Worm (Caenorhabditis elegans) whole organism, L4 larva: ENCODE data around the gene csn-5.

ENCODE experiments used
- F10B5.3 ChIP-seq: sonication (generic microtip); optimal IDR thresholded peaks from 2 replicates; lab custom pipeline; 2016; ENCODE audit warnings: mild to moderate bottlenecking, missing genetic modification characterization, missing compliant biosample characterization
- F26F4.8 ChIP-seq: fragments of 200-800 bp; sonication (Bioruptor generic); conservative IDR thresholded peaks from 2 replicates; pipeline ENCODE4 v1.3.6; 2022; ENCODE audit warnings: missing genetic modification characterization, missing compliant biosample characterization
- Y105C5A.15 ChIP-seq: fragments of 200-800 bp; sonication (Bioruptor generic); IDR thresholded peaks from 2 replicates; pipeline ENCODE4 v1.3.6; 2022; ENCODE audit warnings: missing genetic modification characterization, missing compliant biosample characterization
- Y48G9A.11 ChIP-seq: fragments of 200-800 bp; sonication (Bioruptor generic); IDR thresholded peaks from 2 replicates; pipeline ENCODE4 v1.3.6; 2022; ENCODE audit warnings: missing genetic modification reagents, missing genetic modification characterization, missing compliant biosample characterization
- Y5F2A.4 ChIP-seq: fragments of 200-800 bp; sonication (Bioruptor generic); optimal IDR thresholded peaks from 2 replicates; lab custom pipeline; 2018; ENCODE audit warnings: mild to moderate bottlenecking, missing genetic modification characterization, missing compliant biosample characterization
- aha-1 ChIP-seq: fragments of 150-350 bp; peaks from one replicate; lab custom pipeline; 2014; ENCODE audit warnings: missing biosample characterization, missing genetic modification characterization
- ama-1 ChIP-seq: fragments of 150-350 bp; optimal IDR thresholded peaks from 2 replicates; lab custom pipeline; 2014; ENCODE audit warnings: inconsistent platforms, mixed read lengths
- arid-1 ChIP-seq: fragments of 200-800 bp; sonication (Bioruptor generic); conservative IDR thresholded peaks from 2 replicates; pipeline ENCODE4 v1.3.6; 2022; ENCODE audit warnings: missing genetic modification reagents, missing genetic modification characterization, missing compliant biosample characterization
- ceh-20 ChIP-seq: fragments of 200-800 bp; sonication (Bioruptor generic); IDR thresholded peaks from 2 replicates; pipeline ENCODE4 v1.3.6; 2022; ENCODE audit warnings: missing genetic modification reagents, missing genetic modification characterization, missing compliant biosample characterization
- ctbp-1 ChIP-seq: fragments of 200-800 bp; sonication (Bioruptor generic); IDR thresholded peaks from 2 replicates; pipeline ENCODE4 v1.3.6; 2022; ENCODE audit warnings: missing genetic modification reagents, missing genetic modification characterization, missing compliant biosample characterization
- daf-16 ChIP-seq, 3 experiments: sonication (generic microtip); optimal IDR thresholded peaks; 2 replicates each; lab custom pipeline; 2016 to 2017; ENCODE audit warnings: missing genetic modification characterization in 3 of 3, missing genetic modification reagents in 3 of 3, mild to moderate bottlenecking in 2 of 3, missing compliant biosample characterization in 2 of 3, missing biosample characterization in 1 of 3, moderate library complexity in 1 of 3
- daf-8 ChIP-seq: fragments of 200-800 bp; sonication (Bioruptor generic); IDR thresholded peaks from 2 replicates; pipeline ENCODE4 v1.3.6; 2022; ENCODE audit warnings: missing genetic modification characterization, missing compliant biosample characterization
- dmd-6 ChIP-seq: fragments of 200-800 bp; sonication (Bioruptor generic); IDR thresholded peaks from 2 replicates; pipeline ENCODE4 v1.3.6; 2022; ENCODE audit warnings: missing genetic modification reagents, missing genetic modification characterization, missing compliant biosample characterization
- dmd-8 ChIP-seq: fragments of 200-800 bp; sonication (Bioruptor generic); IDR thresholded peaks from 2 replicates; pipeline ENCODE4 v1.3.6; 2022; ENCODE audit warnings: missing genetic modification characterization, missing compliant biosample characterization
- dmd-9 ChIP-seq: fragments of 200-800 bp; sonication (Bioruptor generic); IDR thresholded peaks from 2 replicates; pipeline ENCODE4 v1.3.6; 2022; ENCODE audit warnings: missing genetic modification reagents, missing genetic modification characterization, missing compliant biosample characterization
- dpl-1 ChIP-seq: fragments of 150-350 bp; optimal IDR thresholded peaks from 2 replicates; lab custom pipeline; 2014; ENCODE audit warnings: missing biosample characterization, missing genetic modification reagents, missing genetic modification characterization
- dve-1 ChIP-seq: sonication (generic microtip); optimal IDR thresholded peaks from 2 replicates; lab custom pipeline; 2017; ENCODE audit warnings: antibody characterized with exemption, mild to moderate bottlenecking, missing genetic modification characterization, missing compliant biosample characterization; ENCODE audit not compliant: insufficient read depth
- egl-27 ChIP-seq: sonication (generic microtip); optimal IDR thresholded peaks from 3 replicates; lab custom pipeline; 2017; ENCODE audit warnings: missing biosample characterization, missing genetic modification reagents, missing genetic modification characterization
- fkh-10 ChIP-seq: fragments of 150-350 bp; optimal IDR thresholded peaks from 2 replicates; lab custom pipeline; 2014; ENCODE audit warnings: missing biosample characterization, missing genetic modification reagents, missing genetic modification characterization
- fos-1 ChIP-seq: fragments of 150-350 bp; optimal IDR thresholded peaks from 2 replicates; lab custom pipeline; 2014; ENCODE audit warnings: missing biosample characterization, missing genetic modification characterization
- gei-8 ChIP-seq: fragments of 200-800 bp; sonication (Bioruptor generic); optimal IDR thresholded peaks from 2 replicates; lab custom pipeline; 2018; ENCODE audit warnings: mild to moderate bottlenecking, missing genetic modification characterization, missing compliant biosample characterization
- hlh-11 ChIP-seq: fragments of 200-800 bp; sonication (Bioruptor generic); optimal IDR thresholded peaks from 2 replicates; lab custom pipeline; 2018; ENCODE audit warnings: mild to moderate bottlenecking, missing genetic modification characterization, missing compliant biosample characterization
- hlh-30 ChIP-seq: sonication (generic microtip); optimal IDR thresholded peaks from 2 replicates; lab custom pipeline; 2017; ENCODE audit warnings: antibody characterized with exemption, mild to moderate bottlenecking, missing genetic modification characterization, missing compliant biosample characterization; ENCODE audit not compliant: insufficient read depth
- lim-7 ChIP-seq: fragments of 200-800 bp; sonication (Bioruptor generic); IDR thresholded peaks from 2 replicates; pipeline ENCODE4 v1.3.6; 2022; ENCODE audit warnings: missing genetic modification characterization, missing compliant biosample characterization
- lin-29 ChIP-seq: fragments of 200-800 bp; sonication (Bioruptor generic); IDR thresholded peaks from 2 replicates; pipeline ENCODE4 v1.3.6; 2022; ENCODE audit warnings: missing genetic modification reagents, missing genetic modification characterization, missing compliant biosample characterization
- lsy-2 ChIP-seq, 2 experiments: fragments of 150-350 bp in 1 of 2; sonication (generic microtip) in 1 of 2; optimal IDR thresholded peaks; 2 replicates each; lab custom pipeline; 2014 to 2017; ENCODE audit warnings: missing biosample characterization in 2 of 2, missing genetic modification characterization in 2 of 2
- madf-5 ChIP-seq, 2 experiments: fragments of 200-800 bp; sonication (Bioruptor generic); IDR thresholded peaks; 2 replicates each; pipeline ENCODE4 v1.3.6; 2022; ENCODE audit warnings: missing compliant biosample characterization in 2 of 2, missing genetic modification characterization in 2 of 2
- madf-9 ChIP-seq: fragments of 200-800 bp; sonication (Bioruptor generic); conservative IDR thresholded peaks from 2 replicates; pipeline ENCODE4 v1.3.6; 2022; ENCODE audit warnings: missing genetic modification reagents, missing genetic modification characterization, missing compliant biosample characterization
- nhr-102 ChIP-seq: sonication (generic microtip); optimal IDR thresholded peaks from 2 replicates; lab custom pipeline; 2016; ENCODE audit warnings: mild to moderate bottlenecking, missing genetic modification characterization, moderate library complexity, missing compliant biosample characterization
- nhr-25 ChIP-seq: sonication (generic microtip); optimal IDR thresholded peaks from 2 replicates; lab custom pipeline; 2017; ENCODE audit warnings: missing genetic modification characterization, mild to moderate bottlenecking, missing compliant biosample characterization, antibody characterized with exemption, moderate library complexity, borderline replicate concordance; ENCODE audit not compliant: insufficient read depth
- nhr-28 ChIP-seq: fragments of 150-350 bp; optimal IDR thresholded peaks from 2 replicates; lab custom pipeline; 2014; ENCODE audit warnings: missing biosample characterization, missing genetic modification characterization
- nhr-41 ChIP-seq: fragments of 200-800 bp; sonication (Bioruptor generic); IDR thresholded peaks from 2 replicates; pipeline ENCODE4 v1.3.6; 2022; ENCODE audit warnings: missing genetic modification reagents, missing genetic modification characterization, missing compliant biosample characterization
- nhr-42 ChIP-seq: fragments of 200-800 bp; sonication (Bioruptor generic); IDR thresholded peaks from 2 replicates; pipeline ENCODE4 v1.3.6; 2022; ENCODE audit warnings: missing genetic modification characterization, missing compliant biosample characterization
- nhr-48 ChIP-seq: sonication (generic microtip); optimal IDR thresholded peaks from 2 replicates; lab custom pipeline; 2016; ENCODE audit warnings: mild to moderate bottlenecking, missing genetic modification characterization, missing compliant biosample characterization
- nhr-77 ChIP-seq: fragments of 150-350 bp; optimal IDR thresholded peaks from 2 replicates; lab custom pipeline; 2014; ENCODE audit warnings: missing biosample characterization, missing genetic modification characterization
- pha-4 ChIP-seq, 2 experiments: fragments of 150-350 bp in 1 of 2; fragments of 200-800 bp in 1 of 2; sonication (Bioruptor generic) in 1 of 2; IDR thresholded peaks in 1 of 2; optimal IDR thresholded peaks in 1 of 2; 2 replicates each; pipeline versions ENCODE4 v1.3.6 to Lab custom; 2014 to 2022; ENCODE audit warnings: missing genetic modification characterization in 2 of 2, missing genetic modification reagents in 2 of 2, missing biosample characterization in 1 of 2, missing compliant biosample characterization in 1 of 2
- pqm-1 ChIP-seq: sonication (generic microtip); optimal IDR thresholded peaks from 2 replicates; lab custom pipeline; 2017; ENCODE audit warnings: missing biosample characterization, missing genetic modification characterization
- saeg-2 ChIP-seq: fragments of 200-800 bp; sonication (Bioruptor generic); IDR thresholded peaks from 2 replicates; pipeline ENCODE4 v1.3.6; 2022; ENCODE audit warnings: missing genetic modification reagents, missing genetic modification characterization, missing compliant biosample characterization
- sdz-12 ChIP-seq: fragments of 200-800 bp; sonication (Bioruptor generic); optimal IDR thresholded peaks from 2 replicates; lab custom pipeline; 2018; ENCODE audit warnings: mild to moderate bottlenecking, missing genetic modification characterization, missing compliant biosample characterization
- skn-1 ChIP-seq: fragments of 150-350 bp; optimal IDR thresholded peaks from 2 replicates; lab custom pipeline; 2014; ENCODE audit warnings: missing biosample characterization, missing genetic modification characterization
- snpc-1.2 ChIP-seq: fragments of 200-800 bp; sonication (Bioruptor generic); IDR thresholded peaks from 2 replicates; pipeline ENCODE4 v1.3.6; 2022; ENCODE audit warnings: missing genetic modification reagents, missing genetic modification characterization, missing compliant biosample characterization
- tag-97 ChIP-seq: fragments of 200-800 bp; sonication (Bioruptor generic); IDR thresholded peaks from 2 replicates; pipeline ENCODE4 v1.3.6; 2022; ENCODE audit warnings: missing genetic modification characterization, missing compliant biosample characterization
- tra-1 ChIP-seq: fragments of 200-800 bp; sonication (Bioruptor generic); IDR thresholded peaks from 2 replicates; pipeline ENCODE4 v1.3.6; 2022; ENCODE audit warnings: missing genetic modification reagents, missing genetic modification characterization, missing compliant biosample characterization
- unc-130 ChIP-seq: sonication (generic microtip); optimal IDR thresholded peaks from 2 replicates; lab custom pipeline; 2016; ENCODE audit warnings: missing genetic modification reagents, missing genetic modification characterization, missing compliant biosample characterization
- unc-62 ChIP-seq, 3 experiments: fragments of 150-350 bp in 1 of 3; sonication (generic microtip); optimal IDR thresholded peaks in 2 of 3; peaks in 1 of 3; 1 replicate in 1 of 3; 2 replicates in 2 of 3; lab custom pipeline; 2014 to 2017; ENCODE audit warnings: missing biosample characterization in 3 of 3, missing genetic modification characterization in 3 of 3, missing genetic modification reagents in 3 of 3, missing genotype in 1 of 3
- zfp-2 ChIP-seq: sonication (generic microtip); optimal IDR thresholded peaks from 2 replicates; lab custom pipeline; 2016; ENCODE audit warnings: mild to moderate bottlenecking, missing genetic modification characterization, missing compliant biosample characterization

csn-5 gene

DNA sequence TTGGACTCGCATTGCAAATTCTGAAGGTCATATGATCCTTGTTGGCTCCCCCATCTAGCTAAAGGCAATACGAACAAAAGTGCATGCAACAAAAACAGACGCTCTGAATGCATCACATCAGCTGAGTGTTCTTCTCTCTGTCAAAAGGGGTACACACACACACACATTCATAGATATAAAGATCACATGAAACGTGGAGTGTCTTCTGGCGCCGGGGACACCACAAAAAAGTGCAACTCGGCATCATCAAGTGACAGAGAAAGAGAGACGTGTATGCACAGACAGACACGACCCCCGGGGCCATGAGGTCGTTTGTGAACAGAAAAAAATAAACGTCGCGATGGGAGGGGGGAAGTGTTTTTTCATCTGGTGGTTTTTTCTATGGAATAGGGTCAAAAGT lies 42.0 kb upstream of the csn-5 start (continued):
- TF ChIP-seq Y5F2A.4 (GFP tag; lab: Kevin White, UChicago) (peak; percentile 29), nhr-77 (tag; lab: Kevin White, UChicago) (peak; percentile 77), tag-97 (0 out of 2 replicates have a peak, but pooled peaks have one; percentile 6), Y48G9A.11 (GFP tag; lab: Robert Waterston, UW) (no peak), ctbp-1 (GFP tag; lab: Robert Waterston, UW) (peak; percentile 84), aha-1 (tag; lab: Kevin White, UChicago) (peak; percentile 64), dve-1 (peak; percentile 93), F10B5.3 (tag; lab: Kevin White, UChicago) (peak; percentile 20), egl-27 (tag; lab: Kevin White, UChicago) (no peak), nhr-25 (peak; percentile 59), madf-9 (GFP tag; lab: Robert Waterston, UW) (no peak), F26F4.8 (no peak), arid-1 (GFP tag; lab: Robert Waterston, UW) (0 out of 2 replicates have a peak, but pooled peaks have one; percentile 23), ama-1 (peak; percentile 61), Y105C5A.15 (GFP tag; lab: Robert Waterston, UW) (no peak), ceh-20 (peak; percentile 91), dmd-6 (GFP tag; lab: Robert Waterston, UW) (peak; percentile 65), pha-4 (GFP tag; IDR thresholded peaks at IDR 0.05; lab: Robert Waterston, UW) (peak; percentile 38; the same call in 1 of the 2 replicates), pha-4 (tag; optimal IDR thresholded peaks at IDR 0.05; lab: Kevin White, UChicago) (peak; percentile 48), nhr-102 (tag; lab: Kevin White, UChicago) (peak; percentile 48), sdz-12 (GFP tag; lab: Kevin White, UChicago) (no peak), tra-1 (GFP tag; lab: Robert Waterston, UW) (peak; percentile 86), daf-8 (GFP tag; lab: Robert Waterston, UW) (no peak), dpl-1 (GFP tag; lab: Kevin White, UChicago) (peak; percentile 53), madf-5 (GFP tag; IDR thresholded peaks at IDR 0.05; lab: Robert Waterston, UW) (no peak), lin-29 (0 out of 2 replicates have a peak, but pooled peaks have one; percentile 19), unc-62 (GFP tag; optimal IDR thresholded peaks at IDR 0.05 in 1 of 2; lab: Kevin White, UChicago) (peak in 1 of 2 experiments; percentile 99), unc-62 (tag; optimal IDR thresholded peaks at IDR 0.05; lab: Kevin White, UChicago) (peak; percentile 57), nhr-48 (tag; lab: Kevin White, UChicago) (no peak), nhr-41 (GFP tag; lab: Robert Waterston, UW) (no peak), hlh-30 (peak; percentile 99), nhr-42 (GFP tag; lab: Robert Waterston, UW) (no peak), unc-130 (no peak), lsy-2 (tag; optimal IDR thresholded peaks at IDR 0.05; lab: Kevin White, UChicago) (peak; percentile 83 to 89), hlh-11 (tag; lab: Kevin White, UChicago) (peak; percentile 98), saeg-2 (GFP tag; lab: Robert Waterston, UW) (peak; percentile 54), dmd-8 (GFP tag; lab: Robert Waterston, UW) (no peak), dmd-9 (GFP tag; lab: Robert Waterston, UW) (no peak), lim-7 (GFP tag; lab: Robert Waterston, UW) (0 out of 2 replicates have a peak, but pooled peaks have one; percentile 28), zfp-2 (no peak)
- TF ChIP-seq, all 104 proteins: peak for 48

DNA sequence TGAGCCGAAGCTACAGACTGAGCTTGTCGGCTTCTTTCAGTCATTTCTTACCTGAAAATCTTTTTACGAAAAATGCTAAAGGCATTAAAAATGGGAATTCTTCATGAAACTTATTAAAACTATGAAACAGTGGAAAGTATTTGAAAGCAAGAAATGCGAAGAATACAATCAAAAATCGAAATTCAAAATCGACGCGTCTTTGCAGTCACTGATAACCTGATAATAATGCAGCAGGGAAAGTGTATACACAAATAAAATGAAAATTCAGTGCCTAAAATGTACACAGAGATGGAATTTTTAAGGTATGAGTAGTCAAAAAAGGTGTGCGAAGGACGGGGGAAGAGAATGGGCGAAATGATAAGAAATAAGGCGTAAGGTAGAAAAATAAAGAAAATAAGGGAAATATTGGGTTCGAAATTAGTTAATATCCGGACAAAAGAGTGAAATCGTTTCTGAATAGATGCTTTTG lies 34.7 kb upstream of the csn-5 start, which contains the start of gene C39H7.4:
Gene C39H7.4 (minus strand): TSS at position 51 of the 469 bp plus-strand sequence.
- no peak for TF ChIP-seq skn-1 (tag; lab: Kevin White, UChicago)
- no peak for TF ChIP-seq madf-9 (GFP tag; lab: Robert Waterston, UW)
- no peak for TF ChIP-seq fkh-10 (GFP tag; lab: Kevin White, UChicago)
- TF ChIP-seq nhr-28 (tag; lab: Kevin White, UChicago) = peak; percentile 87
- no peak for TF ChIP-seq pha-4 (GFP tag; IDR thresholded peaks at IDR 0.05; lab: Robert Waterston, UW)
- TF ChIP-seq pha-4 (tag; optimal IDR thresholded peaks at IDR 0.05; lab: Kevin White, UChicago) = no peak
- no peak for TF ChIP-seq daf-16 (GFP tag; optimal IDR thresholded peaks at IDR 0.05; lab: Kevin White, UChicago)
- TF ChIP-seq daf-16 (tag; optimal IDR thresholded peaks at IDR 0.05; lab: Kevin White, UChicago) = peak; percentile 91
- TF ChIP-seq fos-1 (tag; lab: Kevin White, UChicago) = no peak
- TF ChIP-seq lsy-2 (tag; optimal IDR thresholded peaks at IDR 0.05; lab: Kevin White, UChicago) = no peak
- TF ChIP-seq snpc-1.2 (GFP tag; lab: Robert Waterston, UW) = no peak
- peak; percentile 93 for TF ChIP-seq pqm-1 (tag; lab: Kevin White, UChicago)
- TF ChIP-seq dve-1 = no peak
- TF ChIP-seq gei-8 = no peak
